Fruit fly (Drosophila melanogaster) whole organism, embryonic: ENCODE measurements around the gene CG4972.

ENCODE experiments used
- Atf3 ChIP-seq: fragments of 200-800 bp; sonication (Bioruptor generic); optimal IDR thresholded peaks from 3 replicates; lab custom pipeline; 2016; ENCODE audit warnings: missing biosample characterization, missing genetic modification characterization
- BtbVII ChIP-seq: fragments of 200-800 bp; sonication (Bioruptor generic); optimal IDR thresholded peaks from 3 replicates; lab custom pipeline; 2017; ENCODE audit warnings: missing biosample characterization, mild to moderate bottlenecking, missing genetic modification characterization
- C15 ChIP-seq: fragments of 200-800 bp; sonication (Bioruptor generic); IDR thresholded peaks from 3 replicates; pipeline ENCODE4 v1.3.6; 2022; ENCODE audit warnings: missing biosample characterization, missing genetic modification characterization
- CG10462 ChIP-seq: fragments of 200-800 bp; sonication (Bioruptor generic); optimal IDR thresholded peaks from 2 replicates; lab custom pipeline; 2016; ENCODE audit warnings: missing biosample characterization, missing genetic modification characterization
- CG11093 ChIP-seq: fragments of 200-800 bp; sonication (Bioruptor generic); IDR thresholded peaks from 3 replicates; pipeline ENCODE4 v1.3.6; 2022; ENCODE audit warnings: missing biosample characterization, missing genetic modification characterization
- CG11504 ChIP-seq: fragments of 200-800 bp; sonication (Bioruptor generic); optimal IDR thresholded peaks from 3 replicates; lab custom pipeline; 2019; ENCODE audit warnings: missing biosample characterization, mild to moderate bottlenecking, missing genetic modification characterization, moderate library complexity
- CG12219 ChIP-seq: fragments of 200-800 bp; sonication (Bioruptor generic); optimal IDR thresholded peaks from 3 replicates; lab custom pipeline; 2018; ENCODE audit warnings: missing biosample characterization, mild to moderate bottlenecking, missing genetic modification characterization
- CG12391 ChIP-seq: fragments of 200-800 bp; sonication (Bioruptor generic); optimal IDR thresholded peaks from 3 replicates; lab custom pipeline; 2018; ENCODE audit warnings: missing biosample characterization, mild to moderate bottlenecking, missing genetic modification characterization, moderate library complexity
- CG12744 ChIP-seq: fragments of 200-800 bp; sonication (Bioruptor generic); optimal IDR thresholded peaks from 2 replicates; lab custom pipeline; 2016; ENCODE audit warnings: missing biosample characterization, missing genetic modification characterization
- CG13894 ChIP-seq: fragments of 200-800 bp; sonication (Bioruptor generic); optimal IDR thresholded peaks from 3 replicates; lab custom pipeline; 2018; ENCODE audit warnings: missing biosample characterization, mild to moderate bottlenecking, missing genetic modification characterization, moderate library complexity
- CG17802 ChIP-seq: fragments of 200-800 bp; sonication (Bioruptor generic); optimal IDR thresholded peaks from 2 replicates; lab custom pipeline; 2018; ENCODE audit warnings: missing biosample characterization, mild to moderate bottlenecking, missing genetic modification characterization, moderate library complexity
- CG17912 ChIP-seq: fragments of 200-800 bp; sonication (Bioruptor generic); optimal IDR thresholded peaks from 2 replicates; lab custom pipeline; 2018; ENCODE audit warnings: missing biosample characterization, mild to moderate bottlenecking, missing genetic modification characterization
- CG2875 ChIP-seq: fragments of 200-800 bp; sonication (Bioruptor generic); optimal IDR thresholded peaks from 2 replicates; lab custom pipeline; 2017; ENCODE audit warnings: missing biosample characterization, mild to moderate bottlenecking, missing genetic modification characterization, missing genetic modification reagents
- CG3281 ChIP-seq: fragments of 200-800 bp; sonication (Bioruptor generic); optimal IDR thresholded peaks from 3 replicates; lab custom pipeline; 2017; ENCODE audit warnings: missing biosample characterization, mild to moderate bottlenecking, missing genetic modification characterization
- CG3847 ChIP-seq: fragments of 200-800 bp; sonication (Bioruptor generic); IDR thresholded peaks from 2 replicates; pipeline ENCODE4 v1.3.6; 2022; ENCODE audit warnings: missing biosample characterization, missing genetic modification characterization
- CG43689 ChIP-seq: fragments of 200-800 bp; sonication (Bioruptor generic); IDR thresholded peaks from 2 replicates; pipeline ENCODE4 v1.3.6; 2022; ENCODE audit warnings: missing biosample characterization, missing genetic modification characterization
- CG6272 ChIP-seq: fragments of 200-800 bp; sonication (Bioruptor generic); IDR thresholded peaks from 2 replicates; pipeline ENCODE4 v1.3.6; 2022; ENCODE audit warnings: missing biosample characterization, missing genetic modification characterization
- CG6654 ChIP-seq: fragments of 200-800 bp; sonication (Bioruptor generic); optimal IDR thresholded peaks from 2 replicates; lab custom pipeline; 2017; ENCODE audit warnings: missing biosample characterization, mild to moderate bottlenecking, missing genetic modification characterization
- CG7556 ChIP-seq: fragments of 200-800 bp; sonication (Bioruptor generic); optimal IDR thresholded peaks from 2 replicates; lab custom pipeline; 2017; ENCODE audit warnings: missing biosample characterization, mild to moderate bottlenecking, missing genetic modification characterization
- CG9932 ChIP-seq: fragments of 200-800 bp; sonication (Bioruptor generic); IDR thresholded peaks from 2 replicates; pipeline ENCODE4 v1.3.6; 2022; ENCODE audit warnings: missing biosample characterization, missing genetic modification characterization
- CTCF ChIP-seq: fragments of 200-800 bp; sonication (Bioruptor generic); optimal IDR thresholded peaks from 2 replicates; lab custom pipeline; 2017; ENCODE audit warnings: missing biosample characterization, mild to moderate bottlenecking, missing genetic modification characterization, moderate library complexity
- Dbx ChIP-seq: fragments of 200-800 bp; sonication (Bioruptor generic); IDR thresholded peaks from 3 replicates; pipeline ENCODE4 v1.3.6; 2022; ENCODE audit warnings: missing biosample characterization, missing genetic modification characterization
- Dip2 ChIP-seq: fragments of 200-800 bp; sonication (Bioruptor generic); IDR thresholded peaks from 2 replicates; pipeline ENCODE4 v1.3.6; 2022; ENCODE audit warnings: missing biosample characterization, missing genetic modification characterization
- Ets65A ChIP-seq: fragments of 200-800 bp; sonication (Bioruptor generic); peaks from one replicate; lab custom pipeline; 2016; ENCODE audit warnings: missing biosample characterization, missing genetic modification characterization
- Ets97D ChIP-seq: fragments of 200-800 bp; sonication (Bioruptor generic); optimal IDR thresholded peaks from 3 replicates; lab custom pipeline; 2016; ENCODE audit warnings: missing biosample characterization, missing genetic modification characterization
- GATAe ChIP-seq: fragments of 200-800 bp; sonication (Bioruptor generic); conservative IDR thresholded peaks from 2 replicates; pipeline ENCODE4 v1.3.6; 2022; ENCODE audit warnings: missing biosample characterization, missing genetic modification characterization
- H2.0 ChIP-seq: fragments of 200-800 bp; sonication (Bioruptor generic); IDR thresholded peaks from 2 replicates; pipeline ENCODE4 v1.3.6; 2022; ENCODE audit warnings: missing biosample characterization, missing genetic modification characterization
- HLH54F ChIP-seq: fragments of 200-800 bp; sonication (Bioruptor generic); optimal IDR thresholded peaks from 3 replicates; lab custom pipeline; 2016; ENCODE audit warnings: missing biosample characterization, missing genetic modification characterization
- Lhr ChIP-seq: fragments of 200-800 bp; sonication (Bioruptor generic); optimal IDR thresholded peaks from 3 replicates; lab custom pipeline; 2017; ENCODE audit warnings: mild to moderate bottlenecking, missing biosample characterization, missing genetic modification reagents, missing genetic modification characterization
- MBD-R2 ChIP-seq: fragments of 200-800 bp; sonication (Bioruptor generic); IDR thresholded peaks from 2 replicates; pipeline ENCODE4 v1.3.6; 2022; ENCODE audit warnings: missing biosample characterization, missing genetic modification characterization
- Max ChIP-seq: fragments of 200-800 bp; sonication (Bioruptor generic); optimal IDR thresholded peaks from 2 replicates; lab custom pipeline; 2016; ENCODE audit warnings: missing biosample characterization, mild to moderate bottlenecking, missing genetic modification characterization
- Sox100B ChIP-seq: fragments of 200-800 bp; sonication (Bioruptor generic); optimal IDR thresholded peaks from 3 replicates; lab custom pipeline; 2018; ENCODE audit warnings: missing biosample characterization, mild to moderate bottlenecking, missing genetic modification characterization
- Vsx1 ChIP-seq: fragments of 200-800 bp; sonication (Bioruptor generic); optimal IDR thresholded peaks from 2 replicates; lab custom pipeline; 2017; ENCODE audit warnings: missing biosample characterization, mild to moderate bottlenecking, missing genetic modification characterization, missing genetic modification reagents
- Xrp1 ChIP-seq: fragments of 200-800 bp; sonication (Bioruptor generic); IDR thresholded peaks from 2 replicates; pipeline ENCODE4 v1.3.6; 2022; ENCODE audit warnings: missing biosample characterization, missing genetic modification characterization
- amos ChIP-seq: fragments of 200-800 bp; sonication (Bioruptor generic); IDR thresholded peaks from 2 replicates; pipeline ENCODE4 v1.3.6; 2022; ENCODE audit warnings: missing biosample characterization, missing genetic modification characterization; ENCODE audit not compliant: partially characterized antibody
- ato ChIP-seq: fragments of 200-800 bp; sonication (Bioruptor generic); IDR thresholded peaks from 2 replicates; pipeline ENCODE4 v1.3.6; 2022; ENCODE audit warnings: missing biosample characterization, missing genetic modification characterization; ENCODE audit not compliant: partially characterized antibody
- bcd ChIP-seq: fragments of 200-800 bp; sonication (Bioruptor generic); optimal IDR thresholded peaks from 2 replicates; lab custom pipeline; 2017; ENCODE audit warnings: missing biosample characterization, mild to moderate bottlenecking, missing genetic modification characterization
- bigmax ChIP-seq: fragments of 200-800 bp; sonication (Bioruptor generic); optimal IDR thresholded peaks from 2 replicates; lab custom pipeline; 2018; ENCODE audit warnings: missing biosample characterization, mild to moderate bottlenecking, missing genetic modification characterization
- bsh ChIP-seq, 2 experiments: fragments of 200-800 bp; sonication (Bioruptor generic); optimal IDR thresholded peaks; 2 replicates each; lab custom pipeline; 2017 to 2018; ENCODE audit warnings: mild to moderate bottlenecking in 2 of 2, missing biosample characterization in 2 of 2, missing genetic modification characterization in 2 of 2, moderate library complexity in 1 of 2
- btn ChIP-seq: fragments of 200-800 bp; sonication (Bioruptor generic); optimal IDR thresholded peaks from 2 replicates; lab custom pipeline; 2016; ENCODE audit warnings: missing biosample characterization, missing genetic modification characterization
- ci ChIP-seq: fragments of 200-800 bp; sonication (Bioruptor generic); IDR thresholded peaks from 3 replicates; pipeline ENCODE4 v1.3.6; 2022; ENCODE audit warnings: missing biosample characterization, missing genetic modification characterization
- croc ChIP-seq: fragments of 200-800 bp; sonication (Bioruptor generic); conservative IDR thresholded peaks from 3 replicates; pipeline ENCODE4 v1.3.6; 2022; ENCODE audit warnings: missing biosample characterization, missing genetic modification characterization
- emc ChIP-seq: fragments of 200-800 bp; sonication (Bioruptor generic); optimal IDR thresholded peaks from 2 replicates; lab custom pipeline; 2016; ENCODE audit warnings: missing biosample characterization, missing genetic modification characterization
- ftz-f1 ChIP-seq: fragments of 200-800 bp; sonication (Bioruptor generic); optimal IDR thresholded peaks from 2 replicates; lab custom pipeline; 2016; ENCODE audit warnings: missing biosample characterization, missing genetic modification characterization
- mam ChIP-seq: fragments of 200-800 bp; sonication (Bioruptor generic); optimal IDR thresholded peaks from 3 replicates; lab custom pipeline; 2016; ENCODE audit warnings: missing biosample characterization, missing genetic modification characterization
- p53 ChIP-seq: fragments of 200-800 bp; sonication (Bioruptor generic); optimal IDR thresholded peaks from 2 replicates; lab custom pipeline; 2016; ENCODE audit warnings: missing biosample characterization, missing genetic modification characterization
- salm ChIP-seq: fragments of 200-800 bp; sonication (Bioruptor generic); optimal IDR thresholded peaks from 2 replicates; lab custom pipeline; 2018; ENCODE audit warnings: missing biosample characterization, mild to moderate bottlenecking, missing genetic modification characterization
- so ChIP-seq: fragments of 200-800 bp; sonication (Bioruptor generic); IDR thresholded peaks from 3 replicates; pipeline ENCODE4 v1.3.6; 2022; ENCODE audit warnings: missing biosample characterization, missing genetic modification characterization
- stc ChIP-seq: fragments of 200-800 bp; sonication (Bioruptor generic); IDR thresholded peaks from 2 replicates; pipeline ENCODE4 v1.3.6; 2022; ENCODE audit warnings: missing biosample characterization, missing genetic modification characterization
- tin ChIP-seq: fragments of 200-800 bp; sonication (Bioruptor generic); optimal IDR thresholded peaks from 3 replicates; lab custom pipeline; 2016; ENCODE audit warnings: missing biosample characterization, missing genetic modification characterization
- usp ChIP-seq: fragments of >200 bp; optimal IDR thresholded peaks from 2 replicates; lab custom pipeline; 2017; ENCODE audit warnings: missing biosample characterization, missing genetic modification characterization
- vvl ChIP-seq: fragments of 200-800 bp; sonication (Bioruptor generic); IDR thresholded peaks from 2 replicates; pipeline ENCODE4 v1.3.6; 2022; ENCODE audit warnings: missing biosample characterization, missing genetic modification characterization
- zf30C ChIP-seq: fragments of 200-800 bp; sonication (Bioruptor generic); optimal IDR thresholded peaks from 3 replicates; lab custom pipeline; 2018; ENCODE audit warnings: missing biosample characterization, mild to moderate bottlenecking, missing genetic modification characterization

Gene CG4972

DNA sequence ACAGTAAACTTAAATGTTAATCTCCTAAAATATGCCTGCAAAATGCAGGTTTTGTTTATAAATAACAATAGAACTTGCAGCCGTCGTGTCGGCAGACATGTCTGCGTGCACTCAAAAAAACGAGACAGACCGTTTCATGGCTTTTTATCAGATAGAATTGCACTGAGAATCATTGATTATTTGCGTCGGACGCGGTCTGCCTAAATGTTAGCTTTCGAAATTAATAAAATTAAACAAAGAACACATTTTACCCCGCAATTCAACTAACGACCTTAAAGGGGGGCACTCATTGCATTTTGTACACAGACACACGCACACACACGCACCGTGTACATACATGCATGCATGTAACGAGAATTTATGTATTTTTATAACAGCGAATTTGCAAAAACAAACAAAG lies 37.7 kb upstream of the CG4972 start (continued):
- no peak for TF ChIP-seq Lhr (GFP tag; lab: Kevin White, UChicago)
- TF ChIP-seq Sox100B (GFP tag; lab: Kevin White, UChicago), result no peak
- TF ChIP-seq bigmax (GFP tag; lab: Kevin White, UChicago), result no peak
- TF ChIP-seq btn (GFP tag; lab: Kevin White, UChicago), result peak; percentile 17
- no peak for TF ChIP-seq CTCF (GFP tag; lab: Kevin White, UChicago)
- TF ChIP-seq croc (GFP tag; lab: Robert Waterston, UW), result no peak
- no peak for TF ChIP-seq CG13894 (tag; lab: Kevin White, UChicago)
- TF ChIP-seq Atf3 (GFP tag; lab: Kevin White, UChicago), result no peak
- no peak for TF ChIP-seq GATAe
- no peak for TF ChIP-seq emc (GFP tag; lab: Kevin White, UChicago)
- no peak for TF ChIP-seq amos (GFP tag; lab: Robert Waterston, UW)
- no peak for TF ChIP-seq CG17802 (tag; lab: Kevin White, UChicago)
- TF ChIP-seq p53 (GFP tag; lab: Kevin White, UChicago), result peak; percentile 11
- no peak for TF ChIP-seq CG12391
- no peak for TF ChIP-seq Dbx
- no peak for TF ChIP-seq CG2875
- no peak for TF ChIP-seq Ets97D (GFP tag; lab: Kevin White, UChicago)
- TF ChIP-seq CG17912 (GFP tag; lab: Kevin White, UChicago), result no peak
- no peak for TF ChIP-seq CG6654
- TF ChIP-seq tin (GFP tag; lab: Kevin White, UChicago), result no peak
- no peak for TF ChIP-seq usp (GFP tag; lab: Kevin White, UChicago)
- TF ChIP-seq HLH54F (GFP tag; lab: Kevin White, UChicago), result no peak
- TF ChIP-seq CG6272 (GFP tag; lab: Robert Waterston, UW), result no peak
- TF ChIP-seq mam (GFP tag; lab: Kevin White, UChicago), result no peak
- TF ChIP-seq ci, result no peak; the same call in 2 of the 3 replicates
- no peak for TF ChIP-seq CG7556 (GFP tag; lab: Kevin White, UChicago)
- no peak for TF ChIP-seq CG12744 (GFP tag; lab: Kevin White, UChicago)
- no peak for TF ChIP-seq CG43689 (GFP tag; lab: Robert Waterston, UW)
- TF ChIP-seq Xrp1 (GFP tag; lab: Robert Waterston, UW), result peak; percentile 14; the same call in 1 of the 2 replicates
- no peak for TF ChIP-seq so (GFP tag; lab: Robert Waterston, UW)
- TF ChIP-seq ftz-f1 (GFP tag; lab: Kevin White, UChicago), result no peak
- peak; percentile 89 for TF ChIP-seq zf30C (GFP tag; lab: Kevin White, UChicago)
- TF ChIP-seq vvl (GFP tag; lab: Robert Waterston, UW), result no peak
- TF ChIP-seq CG11504 (tag; lab: Kevin White, UChicago), result no peak
- TF ChIP-seq BtbVII, result no peak
- TF ChIP-seq C15 (GFP tag; lab: Robert Waterston, UW), result no peak
- no peak for TF ChIP-seq Dip2 (GFP tag; lab: Robert Waterston, UW)
- TF ChIP-seq CG3281 (GFP tag; lab: Kevin White, UChicago), result no peak
- TF ChIP-seq stc (GFP tag; lab: Robert Waterston, UW), result no peak
- no peak for TF ChIP-seq bcd (GFP tag; lab: Kevin White, UChicago)
- no peak for TF ChIP-seq CG10462 (GFP tag; lab: Kevin White, UChicago)
- TF ChIP-seq CG12219 (GFP tag; lab: Kevin White, UChicago), result no peak
- peak; percentile 53 for TF ChIP-seq Ets65A (GFP tag; lab: Kevin White, UChicago)
- TF ChIP-seq ato, result no peak
- TF ChIP-seq CG3847, result no peak
- TF ChIP-seq salm (tag; lab: Kevin White, UChicago), result no peak
- peak; percentile 23; the same call in 1 of the 2 replicates for TF ChIP-seq H2.0 (GFP tag; lab: Robert Waterston, UW)
- TF ChIP-seq Vsx1 (GFP tag; lab: Kevin White, UChicago), result no peak
- 0 out of 3 replicates have a peak, but pooled peaks have one; percentile 43 for TF ChIP-seq CG11093 (GFP tag; lab: Robert Waterston, UW)
- TF ChIP-seq bsh (GFP tag; optimal IDR thresholded peaks at IDR 0.05; lab: Kevin White, UChicago), result peak; percentile 9 to 22
- no peak for TF ChIP-seq MBD-R2 (GFP tag; lab: Robert Waterston, UW)
- no peak for TF ChIP-seq CG9932
- no peak for TF ChIP-seq Max (GFP tag; lab: Kevin White, UChicago)
